Worm (Caenorhabditis elegans): ENCODE data around the gene spig-4.

DNA sequence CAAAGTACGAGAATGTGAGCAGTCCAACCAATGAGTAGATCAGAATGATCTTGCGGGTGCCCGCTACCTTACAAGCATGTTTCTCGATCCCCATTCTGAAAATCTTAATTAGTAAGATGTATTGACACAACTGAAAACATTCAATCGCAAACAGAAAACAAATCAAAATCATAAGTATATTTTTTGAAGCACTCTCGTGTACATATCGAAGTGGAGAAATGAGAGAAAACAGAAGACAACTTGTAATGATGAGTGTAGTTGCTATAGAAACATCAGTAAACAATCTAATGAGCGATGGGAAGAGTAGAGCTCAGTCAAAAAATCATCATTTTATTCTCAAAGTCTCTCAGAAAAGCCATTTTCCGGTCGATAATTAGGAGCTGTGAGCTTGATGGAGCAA lies 6.0 kb upstream of the spig-4 start, which contains the start of gene F14D7.8:
- TF ChIP-seq ttx-3 (tag; optimal IDR thresholded peaks at IDR 0.05), result no peak
- no peak for TF ChIP-seq ceh-19 (GFP tag; optimal IDR thresholded peaks at IDR 0.05)
- TF ChIP-seq odd-2 (tag; optimal IDR thresholded peaks at IDR 0.05), result no peak
- no peak for TF ChIP-seq tbx-2 (tag; optimal IDR thresholded peaks at IDR 0.05)
- no peak for TF ChIP-seq hlh-15 (tag; optimal IDR thresholded peaks at IDR 0.05)
- no peak for TF ChIP-seq nhr-232 (tag; optimal IDR thresholded peaks at IDR 0.05)

Data from whole organism, late embryonic.